Worm (Caenorhabditis elegans) whole organism, late embryonic: ENCODE results near the gene lips-9.

Experiments used
- C08G9.2 ChIP-seq: sonication (generic microtip); optimal IDR thresholded peaks from 2 replicates; lab custom pipeline; 2016; ENCODE audit warnings: mild to moderate bottlenecking, missing genetic modification characterization, moderate library complexity, missing compliant biosample characterization
- K09A11.1 ChIP-seq: sonication (generic microtip); optimal IDR thresholded peaks from 2 replicates; lab custom pipeline; 2017; ENCODE audit warnings: antibody characterized with exemption, mild to moderate bottlenecking, missing genetic modification characterization, missing compliant biosample characterization; ENCODE audit not compliant: insufficient read depth
- T23F11.4 ChIP-seq: fragments of 200-800 bp; sonication (Bioruptor generic); optimal IDR thresholded peaks from 2 replicates; lab custom pipeline; 2018; ENCODE audit warnings: mild to moderate bottlenecking, missing genetic modification characterization, missing compliant biosample characterization
- Y22D7AL.16 ChIP-seq: sonication (generic microtip); optimal IDR thresholded peaks from 2 replicates; lab custom pipeline; 2016; ENCODE audit warnings: missing genetic modification characterization, missing compliant biosample characterization
- ama-1 ChIP-seq: fragments of 150-350 bp; optimal IDR thresholded peaks from 2 replicates; lab custom pipeline; 2014
- ceh-19 ChIP-seq: fragments of 200-800 bp; sonication (Bioruptor generic); optimal IDR thresholded peaks from 2 replicates; lab custom pipeline; 2018; ENCODE audit warnings: mild to moderate bottlenecking, missing genetic modification characterization, missing compliant biosample characterization
- ceh-24 ChIP-seq: sonication (generic microtip); optimal IDR thresholded peaks from 2 replicates; lab custom pipeline; 2016; ENCODE audit warnings: mild to moderate bottlenecking, missing genetic modification characterization, missing compliant biosample characterization
- ceh-31 ChIP-seq: sonication (generic microtip); optimal IDR thresholded peaks from 2 replicates; lab custom pipeline; 2016; ENCODE audit warnings: missing genetic modification characterization, missing compliant biosample characterization
- ceh-45 ChIP-seq: fragments of 200-800 bp; sonication (Bioruptor generic); IDR thresholded peaks from 2 replicates; pipeline ENCODE4 v1.3.6; 2022; ENCODE audit warnings: missing genetic modification reagents, missing genetic modification characterization, missing compliant biosample characterization
- ceh-6 ChIP-seq: fragments of 200-800 bp; sonication (Bioruptor generic); optimal IDR thresholded peaks from 2 replicates; lab custom pipeline; 2018; ENCODE audit warnings: mild to moderate bottlenecking, missing genetic modification characterization, missing compliant biosample characterization
- ceh-9 ChIP-seq: sonication (generic microtip); optimal IDR thresholded peaks from 2 replicates; lab custom pipeline; 2016; ENCODE audit warnings: mild to moderate bottlenecking, missing genetic modification characterization, inconsistent platforms, missing compliant biosample characterization
- dmd-4 ChIP-seq: sonication (generic microtip); optimal IDR thresholded peaks from 2 replicates; lab custom pipeline; 2016; ENCODE audit warnings: borderline replicate concordance, missing genetic modification characterization, missing compliant biosample characterization
- dve-1 ChIP-seq: sonication (generic microtip); optimal IDR thresholded peaks from 2 replicates; lab custom pipeline; 2017; ENCODE audit warnings: antibody characterized with exemption, mild to moderate bottlenecking, missing genetic modification characterization, missing compliant biosample characterization
- elt-4 ChIP-seq: sonication (generic microtip); optimal IDR thresholded peaks from 2 replicates; lab custom pipeline; 2016; ENCODE audit warnings: missing genetic modification characterization, missing compliant biosample characterization
- ets-4 ChIP-seq: sonication (generic microtip); optimal IDR thresholded peaks from 2 replicates; lab custom pipeline; 2016; ENCODE audit warnings: missing genetic modification characterization, missing compliant biosample characterization
- fax-1 ChIP-seq: sonication (generic microtip); optimal IDR thresholded peaks from 2 replicates; lab custom pipeline; 2016; ENCODE audit warnings: missing genotype, missing genetic modification characterization, missing compliant biosample characterization
- fkh-10 ChIP-seq: fragments of 150-350 bp; optimal IDR thresholded peaks from 2 replicates; lab custom pipeline; 2014; ENCODE audit warnings: missing biosample characterization, missing genetic modification reagents, missing genetic modification characterization
- hlh-6 ChIP-seq: sonication (generic microtip); optimal IDR thresholded peaks from 2 replicates; lab custom pipeline; 2016; ENCODE audit warnings: missing genotype, missing genetic modification characterization, missing compliant biosample characterization
- madf-2 ChIP-seq: sonication (generic microtip); optimal IDR thresholded peaks from 2 replicates; lab custom pipeline; 2017; ENCODE audit warnings: missing genetic modification characterization, missing compliant biosample characterization
- mec-3 ChIP-seq: sonication (generic microtip); optimal IDR thresholded peaks from 2 replicates; lab custom pipeline; 2016; ENCODE audit warnings: borderline replicate concordance, missing genetic modification characterization, missing compliant biosample characterization
- nfya-1 ChIP-seq: sonication (generic microtip); optimal IDR thresholded peaks from 2 replicates; lab custom pipeline; 2017; ENCODE audit warnings: missing genetic modification characterization, mild to moderate bottlenecking, missing compliant biosample characterization, antibody characterized with exemption, moderate library complexity
- nhr-232 ChIP-seq: sonication (generic microtip); optimal IDR thresholded peaks from 2 replicates; lab custom pipeline; 2016; ENCODE audit warnings: missing genetic modification characterization, missing compliant biosample characterization
- npax-4 ChIP-seq: sonication (generic microtip); optimal IDR thresholded peaks from 2 replicates; lab custom pipeline; 2016; ENCODE audit warnings: missing genetic modification characterization, missing compliant biosample characterization
- pag-3 ChIP-seq: sonication (generic microtip); optimal IDR thresholded peaks from 2 replicates; lab custom pipeline; 2016; ENCODE audit warnings: missing compliant biosample characterization, missing genetic modification characterization, borderline replicate concordance
- pax-1 ChIP-seq: fragments of 150-350 bp; optimal IDR thresholded peaks from 2 replicates; lab custom pipeline; 2014; ENCODE audit warnings: missing biosample characterization, missing genetic modification characterization
- pha-2 ChIP-seq: sonication (generic microtip); optimal IDR thresholded peaks from 2 replicates; lab custom pipeline; 2017; ENCODE audit warnings: mild to moderate bottlenecking, missing genetic modification characterization, missing compliant biosample characterization
- pqm-1 ChIP-seq: sonication (generic microtip); optimal IDR thresholded peaks from 2 replicates; lab custom pipeline; 2016; ENCODE audit warnings: missing genetic modification characterization, missing compliant biosample characterization
- pros-1 ChIP-seq: fragments of 150-350 bp; optimal IDR thresholded peaks from 2 replicates; lab custom pipeline; 2014; ENCODE audit warnings: missing biosample characterization, missing genetic modification reagents, missing genetic modification characterization
- ref-2 ChIP-seq: sonication (generic microtip); optimal IDR thresholded peaks from 2 replicates; lab custom pipeline; 2016; ENCODE audit warnings: missing genetic modification characterization, missing compliant biosample characterization
- rnt-1 ChIP-seq: sonication (generic microtip); optimal IDR thresholded peaks from 2 replicates; lab custom pipeline; 2016; ENCODE audit warnings: missing genetic modification characterization, missing compliant biosample characterization
- sdc-2 ChIP-seq: sonication (generic microtip); optimal IDR thresholded peaks from 2 replicates; lab custom pipeline; 2016; ENCODE audit warnings: missing genotype, missing genetic modification characterization, missing compliant biosample characterization
- sox-2 ChIP-seq: fragments of 200-800 bp; sonication (Bioruptor generic); IDR thresholded peaks from 2 replicates; pipeline ENCODE4 v1.3.6; 2022; ENCODE audit warnings: missing genetic modification reagents, missing genetic modification characterization, missing compliant biosample characterization
- sox-4 ChIP-seq: sonication (generic microtip); optimal IDR thresholded peaks from 2 replicates; lab custom pipeline; 2017; ENCODE audit warnings: mild to moderate bottlenecking, missing genetic modification characterization, inconsistent platforms, missing compliant biosample characterization
- tbx-7 ChIP-seq: sonication (generic microtip); optimal IDR thresholded peaks from 2 replicates; lab custom pipeline; 2016; ENCODE audit warnings: missing genotype, missing genetic modification characterization, missing compliant biosample characterization
- ttx-3 ChIP-seq: sonication (generic microtip); optimal IDR thresholded peaks from 2 replicates; lab custom pipeline; 2016; ENCODE audit warnings: missing genetic modification reagents, missing genetic modification characterization, missing compliant biosample characterization
- unc-3 ChIP-seq, 2 experiments: fragments of 200-800 bp in 1 of 2; sonication (Bioruptor generic) in 1 of 2; sonication (generic microtip) in 1 of 2; conservative IDR thresholded peaks in 1 of 2; optimal IDR thresholded peaks in 1 of 2; 2 replicates each; pipeline versions ENCODE4 v1.3.6 to Lab custom; 2016 to 2022; ENCODE audit warnings: missing compliant biosample characterization in 2 of 2, missing genetic modification characterization in 2 of 2, missing genetic modification reagents in 1 of 2
- unc-42 ChIP-seq: sonication (generic microtip); optimal IDR thresholded peaks from 2 replicates; lab custom pipeline; 2016; ENCODE audit warnings: missing genotype, missing genetic modification characterization, missing compliant biosample characterization
- unc-55 ChIP-seq: sonication (generic microtip); optimal IDR thresholded peaks from 2 replicates; lab custom pipeline; 2017; ENCODE audit warnings: missing biosample characterization, missing genetic modification reagents, missing genetic modification characterization
- ztf-16 ChIP-seq: sonication (generic microtip); optimal IDR thresholded peaks from 2 replicates; lab custom pipeline; 2017; ENCODE audit warnings: missing genetic modification characterization, missing compliant biosample characterization

The lips-9 gene

DNA sequence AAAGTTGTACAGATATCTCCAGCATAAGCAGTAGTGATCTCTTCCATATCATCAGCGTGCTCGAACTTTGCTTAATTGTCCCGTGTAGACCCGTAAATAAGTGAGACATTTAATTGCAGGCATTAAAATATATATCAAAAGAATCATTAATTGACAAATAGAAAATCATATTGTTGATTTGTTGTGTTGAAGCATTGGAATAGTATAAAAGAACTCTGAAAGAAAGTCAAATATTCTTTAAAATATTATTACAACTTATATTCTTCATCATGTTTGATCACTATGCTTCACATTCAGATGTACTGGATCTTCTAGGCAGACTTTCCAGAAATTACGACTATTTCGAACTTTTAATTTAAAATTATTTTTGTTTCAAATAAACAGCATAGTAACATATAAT, 9.6 kb downstream of the lips-9 start, which contains the start of gene F58G1.8:
Gene F58G1.8 (minus strand): TSS at position 101 of the 400 bp plus-strand sequence.
- no peak for TF ChIP-seq ets-4 (tag; lab: Kevin White, UChicago)
- no peak for TF ChIP-seq sdc-2
- no peak for TF ChIP-seq ttx-3 (tag; lab: Kevin White, UChicago)
- TF ChIP-seq pax-1 (tag; lab: Kevin White, UChicago) = no peak
- TF ChIP-seq npax-4 (tag; lab: Kevin White, UChicago) = no peak
- no peak for TF ChIP-seq fkh-10 (GFP tag; lab: Kevin White, UChicago)
- TF ChIP-seq pag-3 = no peak
- TF ChIP-seq ref-2 (tag; lab: Kevin White, UChicago) = no peak
- TF ChIP-seq pqm-1 = no peak
- TF ChIP-seq nfya-1 (tag; lab: Kevin White, UChicago) = no peak
- no peak for TF ChIP-seq pros-1 (tag; lab: Kevin White, UChicago)
- no peak for TF ChIP-seq ztf-16 (tag; lab: Kevin White, UChicago)
- no peak for TF ChIP-seq unc-42 (tag; lab: Kevin White, UChicago)
- no peak for TF ChIP-seq mec-3 (tag; lab: Kevin White, UChicago)
- no peak for TF ChIP-seq ceh-31
- no peak for TF ChIP-seq sox-2 (GFP tag; lab: Robert Waterston, UW)
- no peak for TF ChIP-seq C08G9.2 (tag; lab: Kevin White, UChicago)
- no peak for TF ChIP-seq unc-3 (GFP tag; conservative IDR thresholded peaks at IDR 0.05; lab: Robert Waterston, UW)
- no peak for TF ChIP-seq unc-3 (tag; optimal IDR thresholded peaks at IDR 0.05; lab: Kevin White, UChicago)
- no peak for TF ChIP-seq unc-55 (GFP tag; lab: Kevin White, UChicago)

DNA sequence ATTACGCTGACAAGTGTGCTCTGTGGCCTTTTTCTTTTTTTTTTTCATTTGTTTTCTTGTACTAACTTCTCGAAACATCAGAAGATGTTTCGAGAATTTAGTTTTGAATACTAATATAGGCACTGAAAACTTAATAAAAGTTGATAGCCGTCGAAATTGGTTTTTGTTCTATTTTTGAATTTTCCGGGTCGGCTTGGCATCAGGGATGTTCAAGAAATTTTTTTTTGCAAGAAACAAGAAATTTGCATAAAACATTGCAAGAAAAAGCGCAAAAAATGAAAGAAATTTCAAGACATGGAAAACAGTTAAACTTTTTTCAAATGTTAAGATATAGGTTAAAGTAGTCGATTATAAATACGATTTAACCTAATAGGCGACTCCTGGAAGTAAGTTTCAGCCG, 11.9 kb downstream of the lips-9 start:
- TF ChIP-seq ceh-45 (GFP tag; lab: Robert Waterston, UW) = no peak
- no peak for TF ChIP-seq ceh-6 (GFP tag; lab: Kevin White, UChicago)
- TF ChIP-seq rnt-1 (tag; lab: Kevin White, UChicago) = no peak
- no peak for TF ChIP-seq Y22D7AL.16 (tag; lab: Kevin White, UChicago)
- TF ChIP-seq dmd-4 (tag; lab: Kevin White, UChicago) = no peak
- TF ChIP-seq pha-2 (tag; lab: Kevin White, UChicago) = no peak
- TF ChIP-seq ref-2 (tag; lab: Kevin White, UChicago) = no peak
- no peak for TF ChIP-seq hlh-6 (tag; lab: Kevin White, UChicago)
- no peak for TF ChIP-seq madf-2 (tag; lab: Kevin White, UChicago)

DNA sequence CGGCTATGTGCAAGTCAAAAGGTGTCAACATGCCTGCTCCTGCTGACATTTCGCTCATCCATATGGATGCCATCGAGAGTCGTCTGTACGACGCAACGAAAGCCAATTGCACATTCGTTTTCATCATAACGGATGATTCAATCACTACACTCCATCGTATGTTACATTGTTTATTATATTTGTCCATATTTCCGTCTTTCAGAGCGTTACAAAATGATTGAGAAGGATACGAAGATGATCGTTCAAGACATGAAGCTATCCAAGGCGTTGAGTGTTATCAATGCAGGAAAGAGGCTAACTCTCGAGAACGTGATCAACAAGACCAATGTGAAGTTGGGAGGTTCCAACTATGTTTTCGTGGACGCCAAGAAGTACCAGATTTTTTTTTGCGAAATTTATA, 13.7 kb downstream of the lips-9 start:
- TF ChIP-seq unc-3 (GFP tag; conservative IDR thresholded peaks at IDR 0.05; lab: Robert Waterston, UW) (no peak), unc-3 (tag; optimal IDR thresholded peaks at IDR 0.05; lab: Kevin White, UChicago) (no peak), ceh-9 (tag; lab: Kevin White, UChicago) (no peak), tbx-7 (tag; lab: Kevin White, UChicago) (no peak), dmd-4 (tag; lab: Kevin White, UChicago) (no peak), ceh-24 (no peak), sox-4 (tag; lab: Kevin White, UChicago) (no peak), K09A11.1 (no peak), ceh-45 (GFP tag; lab: Robert Waterston, UW) (no peak), dve-1 (tag; lab: Kevin White, UChicago) (no peak), ceh-19 (GFP tag; lab: Kevin White, UChicago) (no peak)

DNA sequence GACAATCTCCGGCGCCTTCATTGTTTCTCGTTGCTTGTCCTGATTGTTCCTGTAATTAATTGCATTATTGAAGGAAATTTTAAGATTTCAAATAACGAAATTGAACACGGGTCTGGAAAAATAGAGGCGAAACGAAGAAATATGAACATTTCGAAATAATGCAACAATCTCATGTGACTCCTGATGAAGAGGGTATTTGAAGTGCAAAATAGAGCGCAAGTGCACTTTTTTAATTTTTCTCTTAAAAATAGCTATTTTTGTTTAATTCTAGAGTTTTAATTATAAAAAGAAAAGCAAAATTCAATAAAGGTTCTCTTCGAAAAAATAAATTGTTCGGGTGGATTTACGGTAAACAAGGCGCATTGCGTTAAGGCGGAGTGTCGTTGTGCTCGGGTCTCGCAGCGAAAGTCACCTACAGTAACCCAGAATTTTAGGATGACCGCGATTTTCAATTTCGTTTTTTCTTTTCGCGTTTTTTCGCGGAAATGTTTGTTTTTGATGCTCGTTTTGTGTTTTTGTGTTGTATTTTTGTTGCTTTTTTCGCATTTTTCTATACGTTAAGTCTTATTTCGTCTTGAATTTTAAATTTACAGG, 16.1 kb downstream of the lips-9 start, which contains the start of the genes F58G1.2 and wago-4:
Gene F58G1.2 (minus strand): TSS at position 51 of the 594 bp plus-strand sequence.
Gene wago-4 (plus strand): TSS at position 592 of the 594 bp plus-strand sequence.
- TF ChIP-seq pag-3 = no peak
- no peak for TF ChIP-seq ama-1 (lab: Kevin White, UChicago)
- no peak for TF ChIP-seq unc-55 (GFP tag; lab: Kevin White, UChicago)
- TF ChIP-seq Y22D7AL.16 (tag; lab: Kevin White, UChicago) = no peak
- no peak for TF ChIP-seq sdc-2
- no peak for TF ChIP-seq fax-1 (tag; lab: Kevin White, UChicago)
- TF ChIP-seq ets-4 (tag; lab: Kevin White, UChicago) = no peak
- TF ChIP-seq T23F11.4 (GFP tag; lab: Kevin White, UChicago) = no peak
- no peak for TF ChIP-seq nhr-232
- TF ChIP-seq tbx-7 (tag; lab: Kevin White, UChicago) = no peak
- TF ChIP-seq pha-2 (tag; lab: Kevin White, UChicago) = no peak
- no peak for TF ChIP-seq elt-4 (tag; lab: Kevin White, UChicago)
- no peak for TF ChIP-seq K09A11.1
